Fruit fly (Drosophila melanogaster): ENCODE measurements around the gene Boh2.
A peak's percentile ranks its signal among the peaks of the same experiment; 100 is the strongest.

Gene Boh2

dm6 chr2L:11155166-11155958 lies 23.5 kb upstream of the Boh2 start, which contains the start of gene CG6287:
Gene CG6287 (minus strand): TSS chr2L:11155721.
- TF ChIP-seq Blimp-1 (GFP tag; optimal IDR thresholded peaks at IDR 0.05), result peak; percentile 79
- TF ChIP-seq CG32006 (GFP tag; optimal IDR thresholded peaks at IDR 0.05), result peak; percentile 97
- TF ChIP-seq spab (GFP tag; optimal IDR thresholded peaks at IDR 0.05), result peak; percentile 84
- TF ChIP-seq OdsH (GFP tag; optimal IDR thresholded peaks at IDR 0.05), result peak; percentile 97
- TF ChIP-seq Eip78C (GFP tag), result peak; percentile 99
- TF ChIP-seq Smox (GFP tag; optimal IDR thresholded peaks at IDR 0.05), result peak; percentile 95
- peak; percentile 93 for TF ChIP-seq CG6276 (GFP tag; optimal IDR thresholded peaks at IDR 0.05)
- TF ChIP-seq cyc (GFP tag; optimal IDR thresholded peaks at IDR 0.05), result peak; percentile 97
- peak; percentile 97 for TF ChIP-seq pdm3 (GFP tag; optimal IDR thresholded peaks at IDR 0.05)
- TF ChIP-seq CG6792 (GFP tag; optimal IDR thresholded peaks at IDR 0.05), result peak; percentile 94
- peak; percentile 93 for TF ChIP-seq CG3032 (tag; optimal IDR thresholded peaks at IDR 0.05)
- peak; percentile 97 for TF ChIP-seq esn (GFP tag; optimal IDR thresholded peaks at IDR 0.05)
- peak; percentile 95 for TF ChIP-seq topi (GFP tag; optimal IDR thresholded peaks at IDR 0.05)
- TF ChIP-seq Lpt (GFP tag; optimal IDR thresholded peaks at IDR 0.05), result peak; percentile 91
- TF ChIP-seq svp (GFP tag), result peak; percentile 98
- peak; percentile 83 to 86 for TF ChIP-seq ss (GFP tag; optimal IDR thresholded peaks at IDR 0.05)
- peak; percentile 91 for TF ChIP-seq Ets96B (tag; optimal IDR thresholded peaks at IDR 0.05)
- no peak for TF ChIP-seq dac (GFP tag; optimal IDR thresholded peaks at IDR 0.05)
- peak; percentile 91 for TF ChIP-seq CG10669 (GFP tag; optimal IDR thresholded peaks at IDR 0.05)
- TF ChIP-seq CG16779 (tag; optimal IDR thresholded peaks at IDR 0.05), result peak; percentile 73
- peak; percentile 91 for TF ChIP-seq Ets21C (GFP tag; optimal IDR thresholded peaks at IDR 0.05)
- TF ChIP-seq CG1621 (tag; optimal IDR thresholded peaks at IDR 0.05), result peak; percentile 84
- peak; percentile 96 for TF ChIP-seq Hr4 (GFP tag; optimal IDR thresholded peaks at IDR 0.05)
- TF ChIP-seq CG8319 (GFP tag; optimal IDR thresholded peaks at IDR 0.05), result peak; percentile 95
- TF ChIP-seq CG31627 (GFP tag; optimal IDR thresholded peaks at IDR 0.05), result peak; percentile 97
- peak; percentile 69 to 92 for TF ChIP-seq salr (GFP tag; optimal IDR thresholded peaks at IDR 0.05)
- peak; percentile 61 for TF ChIP-seq Eip93F (GFP tag; optimal IDR thresholded peaks at IDR 0.05)
- peak; percentile 97 for TF ChIP-seq Met (GFP tag; optimal IDR thresholded peaks at IDR 0.05)
- peak; percentile 93 for TF ChIP-seq CG34406 (GFP tag; optimal IDR thresholded peaks at IDR 0.05)
- no peak for TF ChIP-seq fkh (GFP tag; optimal IDR thresholded peaks at IDR 0.05)
- peak; percentile 95 for TF ChIP-seq CG10631 (GFP tag; optimal IDR thresholded peaks at IDR 0.05)
- peak; percentile 83 for TF ChIP-seq dsx (GFP tag; optimal IDR thresholded peaks at IDR 0.05; ENCODE audit: poor library complexity, severe bottlenecking)
- TF ChIP-seq CG6854 (GFP tag; optimal IDR thresholded peaks at IDR 0.05), result no peak
- TF ChIP-seq Sox15 (GFP tag; optimal IDR thresholded peaks at IDR 0.05), result peak; percentile 93
- peak; percentile 90 for TF ChIP-seq CG8632 (GFP tag; optimal IDR thresholded peaks at IDR 0.05)
- TF ChIP-seq fd85E (GFP tag; optimal IDR thresholded peaks at IDR 0.05), result peak; percentile 46
- peak; percentile 86 for TF ChIP-seq CG6808 (GFP tag; optimal IDR thresholded peaks at IDR 0.05)
- peak; percentile 95 for TF ChIP-seq achi (GFP tag; optimal IDR thresholded peaks at IDR 0.05)
- TF ChIP-seq CG3919 (GFP tag; optimal IDR thresholded peaks at IDR 0.05), result peak; percentile 97
- TF ChIP-seq eg (GFP tag; IDR thresholded peaks at IDR 0.05), result peak; percentile 99
- TF ChIP-seq lz (GFP tag; optimal IDR thresholded peaks at IDR 0.05), result peak; percentile 95
- peak; percentile 94 for TF ChIP-seq CG11902 (GFP tag; optimal IDR thresholded peaks at IDR 0.05)
- TF ChIP-seq Sox14 (GFP tag; optimal IDR thresholded peaks at IDR 0.05), result peak; percentile 94
- peak; percentile 95 for TF ChIP-seq Eip75B (GFP tag; optimal IDR thresholded peaks at IDR 0.05)
- peak; percentile 89 for TF ChIP-seq Sox102F (GFP tag; optimal IDR thresholded peaks at IDR 0.05)
- peak; percentile 92 for TF ChIP-seq CG4318 (GFP tag; optimal IDR thresholded peaks at IDR 0.05)
- peak; percentile 96 for TF ChIP-seq acj6 (GFP tag; optimal IDR thresholded peaks at IDR 0.05)
- TF ChIP-seq CG8119 (GFP tag; IDR thresholded peaks at IDR 0.05), result peak; percentile 96
- TF ChIP-seq Hr39 (GFP tag; optimal IDR thresholded peaks at IDR 0.05), result peak; percentile 96
- peak; percentile 93 for TF ChIP-seq CG7368 (GFP tag; optimal IDR thresholded peaks at IDR 0.05)
